Fruit fly (Drosophila melanogaster) whole organism, embryonic: ENCODE measurements around the gene CG11030.
A peak's percentile ranks its signal among the peaks of the same experiment; 100 is the strongest.

Experiments
- Ada2b ChIP-seq: fragments of 200-800 bp; sonication (Bioruptor generic); IDR thresholded peaks from 2 replicates; pipeline ENCODE4 v1.3.6; 2022; ENCODE audit warnings: missing biosample characterization, missing genetic modification characterization
- Antp ChIP-seq: fragments of 200-800 bp; sonication (Bioruptor generic); optimal IDR thresholded peaks from 3 replicates; lab custom pipeline; 2016; ENCODE audit warnings: missing biosample characterization, missing genetic modification characterization
- Atf6 ChIP-seq: fragments of 200-800 bp; sonication (Bioruptor generic); IDR thresholded peaks from 2 replicates; pipeline ENCODE4 v1.3.6; 2022; ENCODE audit warnings: missing biosample characterization, missing genetic modification characterization
- CG10321 ChIP-seq: fragments of 200-800 bp; sonication (Bioruptor generic); IDR thresholded peaks from 2 replicates; pipeline ENCODE4 v1.3.6; 2022; ENCODE audit warnings: missing biosample characterization, missing genetic modification characterization
- CG10366 ChIP-seq: fragments of 200-800 bp; sonication (Bioruptor generic); IDR thresholded peaks from 2 replicates; pipeline ENCODE4 v1.3.6; 2022; ENCODE audit warnings: missing biosample characterization, missing genetic modification characterization
- CG10431 ChIP-seq: fragments of 200-800 bp; sonication (Bioruptor generic); optimal IDR thresholded peaks from 3 replicates; lab custom pipeline; 2018; ENCODE audit warnings: missing biosample characterization, mild to moderate bottlenecking, missing genetic modification characterization
- CG11093 ChIP-seq: fragments of 200-800 bp; sonication (Bioruptor generic); IDR thresholded peaks from 3 replicates; pipeline ENCODE4 v1.3.6; 2022; ENCODE audit warnings: missing biosample characterization, missing genetic modification characterization
- CG11456 ChIP-seq: fragments of 200-800 bp; sonication (Bioruptor generic); IDR thresholded peaks from 3 replicates; pipeline ENCODE4 v1.3.6; 2022; ENCODE audit warnings: missing biosample characterization, missing genetic modification characterization
- CG11504 ChIP-seq: fragments of 200-800 bp; sonication (Bioruptor generic); optimal IDR thresholded peaks from 3 replicates; lab custom pipeline; 2019; ENCODE audit warnings: missing biosample characterization, mild to moderate bottlenecking, missing genetic modification characterization, moderate library complexity
- CG13775 ChIP-seq: fragments of 200-800 bp; sonication (Bioruptor generic); optimal IDR thresholded peaks from 3 replicates; lab custom pipeline; 2017; ENCODE audit warnings: missing biosample characterization, mild to moderate bottlenecking, missing genetic modification characterization
- CG18619 ChIP-seq: fragments of 200-800 bp; sonication (Bioruptor generic); optimal IDR thresholded peaks from 3 replicates; lab custom pipeline; 2017; ENCODE audit warnings: missing biosample characterization, mild to moderate bottlenecking, missing genetic modification characterization
- CG2199 ChIP-seq: fragments of 200-800 bp; sonication (Bioruptor generic); IDR thresholded peaks from 3 replicates; pipeline ENCODE4 v1.3.6; 2022; ENCODE audit warnings: missing biosample characterization, missing genetic modification characterization
- CG30403 ChIP-seq: fragments of 200-800 bp; sonication (Bioruptor generic); optimal IDR thresholded peaks from 3 replicates; lab custom pipeline; 2016; ENCODE audit warnings: missing biosample characterization, missing genetic modification characterization
- CG3065 ChIP-seq: fragments of 200-800 bp; sonication (Bioruptor generic); optimal IDR thresholded peaks from 2 replicates; lab custom pipeline; 2016; ENCODE audit warnings: missing biosample characterization, missing genetic modification characterization
- CG31365 ChIP-seq: fragments of 200-800 bp; sonication (Bioruptor generic); optimal IDR thresholded peaks from 2 replicates; lab custom pipeline; 2018; ENCODE audit warnings: missing biosample characterization, mild to moderate bottlenecking, missing genetic modification characterization
- CG3407 ChIP-seq: fragments of 200-800 bp; sonication (Bioruptor generic); optimal IDR thresholded peaks from 2 replicates; lab custom pipeline; 2018; ENCODE audit warnings: missing biosample characterization, mild to moderate bottlenecking, missing genetic modification characterization
- CG5245 ChIP-seq: fragments of 200-800 bp; sonication (Bioruptor generic); optimal IDR thresholded peaks from 3 replicates; lab custom pipeline; 2016; ENCODE audit warnings: missing biosample characterization, missing genetic modification characterization
- CG6765 ChIP-seq: fragments of 200-800 bp; sonication (Bioruptor generic); optimal IDR thresholded peaks from 3 replicates; lab custom pipeline; 2017; ENCODE audit warnings: missing biosample characterization, mild to moderate bottlenecking, missing genetic modification characterization
- CG7963 ChIP-seq: fragments of 200-800 bp; sonication (Bioruptor generic); IDR thresholded peaks from 3 replicates; pipeline ENCODE4 v1.3.6; 2022; ENCODE audit warnings: missing biosample characterization, missing genetic modification characterization; ENCODE audit not compliant: partially characterized antibody
- CG9437 ChIP-seq: fragments of 200-800 bp; sonication (Bioruptor generic); optimal IDR thresholded peaks from 2 replicates; lab custom pipeline; 2018; ENCODE audit warnings: missing biosample characterization, mild to moderate bottlenecking, missing genetic modification characterization
- CoRest ChIP-seq: fragments of 200-800 bp; sonication (Bioruptor generic); optimal IDR thresholded peaks from 3 replicates; lab custom pipeline; 2018; ENCODE audit warnings: missing biosample characterization, mild to moderate bottlenecking, missing genetic modification characterization, moderate library complexity
- D19A ChIP-seq: fragments of 200-800 bp; optimal IDR thresholded peaks from 3 replicates; lab custom pipeline; 2019; ENCODE audit warnings: missing biosample characterization, mild to moderate bottlenecking, missing genetic modification characterization, moderate library complexity
- Deaf1 ChIP-seq: fragments of 200-800 bp; optimal IDR thresholded peaks from 3 replicates; lab custom pipeline; 2019; ENCODE audit warnings: missing biosample characterization, mild to moderate bottlenecking, missing genetic modification characterization, moderate library complexity
- Doc2 ChIP-seq: fragments of 200-800 bp; sonication (Bioruptor generic); IDR thresholded peaks from 2 replicates; pipeline ENCODE4 v1.3.6; 2022; ENCODE audit warnings: missing biosample characterization, missing genetic modification characterization
- Gsc ChIP-seq: fragments of 200-800 bp; sonication (Bioruptor generic); IDR thresholded peaks from 2 replicates; pipeline ENCODE4 v1.3.6; 2022; ENCODE audit warnings: missing biosample characterization, missing genetic modification characterization
- HLH4C ChIP-seq: fragments of 200-800 bp; sonication (Bioruptor generic); IDR thresholded peaks from 3 replicates; pipeline ENCODE4 v1.3.6; 2022; ENCODE audit warnings: missing biosample characterization, missing genetic modification characterization; ENCODE audit not compliant: partially characterized antibody
- HLHmδ ChIP-seq: fragments of 200-800 bp; sonication (Bioruptor generic); optimal IDR thresholded peaks from 2 replicates; lab custom pipeline; 2018; ENCODE audit warnings: missing biosample characterization, mild to moderate bottlenecking, missing genetic modification characterization, moderate library complexity
- Hmr ChIP-seq: fragments of 200-800 bp; sonication (Bioruptor generic); optimal IDR thresholded peaks from 3 replicates; lab custom pipeline; 2017; ENCODE audit warnings: mild to moderate bottlenecking, missing biosample characterization, missing genetic modification reagents, missing genetic modification characterization
- MBD-R2 ChIP-seq: fragments of 200-800 bp; sonication (Bioruptor generic); IDR thresholded peaks from 2 replicates; pipeline ENCODE4 v1.3.6; 2022; ENCODE audit warnings: missing biosample characterization, missing genetic modification characterization
- Max ChIP-seq: fragments of 200-800 bp; sonication (Bioruptor generic); optimal IDR thresholded peaks from 2 replicates; lab custom pipeline; 2016; ENCODE audit warnings: missing biosample characterization, mild to moderate bottlenecking, missing genetic modification characterization
- Optix ChIP-seq: fragments of 200-800 bp; sonication (Bioruptor generic); IDR thresholded peaks from 3 replicates; pipeline ENCODE4 v1.3.6; 2022; ENCODE audit warnings: missing biosample characterization, missing genetic modification characterization
- Six4 ChIP-seq: fragments of 200-800 bp; sonication (Bioruptor generic); optimal IDR thresholded peaks from 2 replicates; lab custom pipeline; 2016; ENCODE audit warnings: missing biosample characterization, missing genetic modification characterization
- TFAM ChIP-seq: fragments of 200-800 bp; sonication (Bioruptor generic); optimal IDR thresholded peaks from 2 replicates; lab custom pipeline; 2017; ENCODE audit warnings: missing biosample characterization, missing genetic modification characterization, inconsistent platforms
- YL-1 ChIP-seq: fragments of 200-800 bp; sonication (Bioruptor generic); optimal IDR thresholded peaks from 3 replicates; lab custom pipeline; 2017; ENCODE audit warnings: missing biosample characterization, mild to moderate bottlenecking, missing genetic modification characterization
- cg ChIP-seq: fragments of 200-800 bp; sonication (Bioruptor generic); optimal IDR thresholded peaks from 3 replicates; lab custom pipeline; 2019; ENCODE audit warnings: missing biosample characterization, mild to moderate bottlenecking, missing genetic modification characterization, moderate library complexity
- corto ChIP-seq: fragments of 200-800 bp; sonication (Bioruptor generic); optimal IDR thresholded peaks from 2 replicates; lab custom pipeline; 2016; ENCODE audit warnings: missing biosample characterization, mild to moderate bottlenecking, missing genetic modification characterization, moderate library complexity
- crp ChIP-seq, 2 experiments: fragments of 200-800 bp; sonication (Bioruptor generic); optimal IDR thresholded peaks; 2 replicates in 1 of 2; 3 replicates in 1 of 2; lab custom pipeline; 2017; ENCODE audit warnings: missing biosample characterization in 2 of 2, missing genetic modification characterization in 2 of 2, mild to moderate bottlenecking in 1 of 2, moderate library complexity in 1 of 2
- dan ChIP-seq: fragments of 200-800 bp; sonication (Bioruptor generic); IDR thresholded peaks from 2 replicates; pipeline ENCODE4 v1.3.6; 2022; ENCODE audit warnings: missing biosample characterization, missing genetic modification characterization
- dm ChIP-seq: fragments of 200-800 bp; sonication (Bioruptor generic); optimal IDR thresholded peaks from 3 replicates; lab custom pipeline; 2016; ENCODE audit warnings: missing biosample characterization, missing genetic modification characterization
- gsb-n ChIP-seq: fragments of 200-800 bp; sonication (Bioruptor generic); optimal IDR thresholded peaks from 3 replicates; lab custom pipeline; 2018; ENCODE audit warnings: missing biosample characterization, mild to moderate bottlenecking, missing genetic modification characterization
- hbn ChIP-seq: fragments of 200-800 bp; sonication (Bioruptor generic); IDR thresholded peaks from 2 replicates; pipeline ENCODE4 v1.3.6; 2022; ENCODE audit warnings: missing biosample characterization, missing genetic modification characterization; ENCODE audit not compliant: partially characterized antibody
- lilli ChIP-seq: fragments of 200-800 bp; sonication (Bioruptor generic); optimal IDR thresholded peaks from 3 replicates; lab custom pipeline; 2016; ENCODE audit warnings: missing biosample characterization, missing genetic modification characterization
- nau ChIP-seq: fragments of 200-800 bp; sonication (Bioruptor generic); optimal IDR thresholded peaks from 3 replicates; lab custom pipeline; 2017; ENCODE audit warnings: missing biosample characterization, mild to moderate bottlenecking, missing genetic modification characterization, missing genetic modification reagents
- peb ChIP-seq: fragments of 200-800 bp; sonication (Bioruptor generic); IDR thresholded peaks from 2 replicates; pipeline ENCODE4 v1.3.6; 2022; ENCODE audit warnings: missing biosample characterization, missing genetic modification characterization
- prd ChIP-seq, 3 experiments: fragments of >200 bp in 2 of 3; fragments of 200-800 bp in 1 of 3; sonication (Bioruptor generic) in 1 of 3; optimal IDR thresholded peaks in 2 of 3; IDR thresholded peaks in 1 of 3; 2 replicates in 2 of 3; 3 replicates in 1 of 3; pipeline versions ENCODE4 v1.3.6 to Lab custom; 2017 to 2022; ENCODE audit warnings: missing biosample characterization in 1 of 3, missing genetic modification characterization in 1 of 3
- rib ChIP-seq: fragments of 200-800 bp; sonication (Bioruptor generic); IDR thresholded peaks from 2 replicates; pipeline ENCODE4 v1.3.6; 2022; ENCODE audit warnings: missing biosample characterization, missing genetic modification characterization
- scrt ChIP-seq: fragments of 200-800 bp; sonication (Bioruptor generic); optimal IDR thresholded peaks from 2 replicates; lab custom pipeline; 2018; ENCODE audit warnings: missing biosample characterization, mild to moderate bottlenecking, missing genetic modification characterization, moderate library complexity
- sr ChIP-seq: fragments of 200-800 bp; sonication (Bioruptor generic); IDR thresholded peaks from 3 replicates; pipeline ENCODE4 v1.3.6; 2022; ENCODE audit warnings: missing biosample characterization, missing genetic modification characterization
- tio ChIP-seq: fragments of 200-800 bp; sonication (Bioruptor generic); optimal IDR thresholded peaks from 2 replicates; lab custom pipeline; 2017; ENCODE audit warnings: missing biosample characterization, missing genetic modification characterization, inconsistent platforms
- tup ChIP-seq: fragments of 200-800 bp; sonication (Bioruptor generic); optimal IDR thresholded peaks from 2 replicates; lab custom pipeline; 2016; ENCODE audit warnings: missing biosample characterization, mild to moderate bottlenecking, missing genetic modification characterization, moderate library complexity

The CG11030 gene

DNA sequence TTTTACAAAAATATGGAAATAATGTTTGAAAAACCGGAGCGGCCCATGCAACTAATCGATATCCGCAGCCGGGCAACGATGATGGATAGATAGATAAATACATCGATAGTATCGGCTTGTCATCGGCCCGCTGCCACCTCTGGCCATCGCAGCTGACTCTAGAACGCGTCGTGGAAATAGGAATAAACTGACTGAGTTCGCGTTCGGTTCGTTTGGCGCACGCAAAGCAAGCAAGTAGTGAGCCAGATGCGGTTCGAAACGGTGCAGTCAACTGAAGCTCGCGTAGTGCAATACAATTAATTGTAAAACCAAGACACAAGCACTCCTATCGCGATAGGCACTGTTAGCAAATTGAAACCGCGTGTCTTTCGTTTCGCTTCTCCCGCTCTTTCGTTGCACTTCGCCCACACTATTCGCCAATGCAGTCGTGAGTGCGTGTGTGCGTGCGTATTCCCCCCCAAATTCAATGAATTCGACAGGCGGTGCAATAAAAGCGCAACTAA, at the start of gene CG11030:
TSS of gene CG11030 (plus strand) at position 136 of the 503 bp plus-strand sequence.
- TF ChIP-seq Six4 (GFP tag; lab: Kevin White, UChicago) (no peak), YL-1 (GFP tag; lab: Kevin White, UChicago) (peak; percentile 29), Max (peak; percentile 62), CG31365 (tag; lab: Kevin White, UChicago) (no peak), CG11504 (tag; lab: Kevin White, UChicago) (peak; percentile 15), HLHmδ (GFP tag; lab: Kevin White, UChicago) (peak; percentile 26), peb (0 out of 2 replicates have a peak, but pooled peaks have one; percentile 18), CG10431 (peak; percentile 44), Deaf1 (tag; lab: Kevin White, UChicago) (peak; percentile 59), CG30403 (GFP tag; lab: Kevin White, UChicago) (peak; percentile 17), dm (GFP tag; lab: Kevin White, UChicago) (peak; percentile 86), tio (GFP tag; lab: Kevin White, UChicago) (no peak), CG3407 (GFP tag; lab: Kevin White, UChicago) (no peak), sr (GFP tag; lab: Robert Waterston, UW) (no peak), CG6765 (GFP tag; lab: Kevin White, UChicago) (no peak), lilli (GFP tag; lab: Kevin White, UChicago) (peak; percentile 39), CG10321 (GFP tag; lab: Robert Waterston, UW) (no peak), hbn (GFP tag; lab: Robert Waterston, UW) (peak; percentile 98), Hmr (GFP tag; lab: Kevin White, UChicago) (peak; percentile 2), rib (no peak), dan (GFP tag; lab: Robert Waterston, UW) (no peak), CG5245 (GFP tag; lab: Kevin White, UChicago) (no peak), cg (GFP tag; lab: Kevin White, UChicago) (peak; percentile 53), CG2199 (GFP tag; lab: Robert Waterston, UW) (no peak), nau (no peak), scrt (GFP tag; lab: Kevin White, UChicago) (no peak), corto (no peak), Antp (GFP tag; lab: Kevin White, UChicago) (no peak), Doc2 (GFP tag; lab: Robert Waterston, UW) (no peak), CG18619 (GFP tag; lab: Kevin White, UChicago) (no peak), TFAM (GFP tag; lab: Kevin White, UChicago) (no peak), tup (no peak), prd (optimal IDR thresholded peaks at IDR 0.05; lab: Kevin White, UChicago) (no peak), prd (GFP tag; IDR thresholded peaks at IDR 0.05; lab: Robert Waterston, UW) (no peak; the same call in 2 of the 3 replicates), Ada2b (GFP tag; lab: Robert Waterston, UW) (no peak), D19A (tag; lab: Kevin White, UChicago) (no peak), CG11093 (no peak), gsb-n (no peak), Optix (GFP tag; lab: Robert Waterston, UW) (no peak), CG3065 (GFP tag; lab: Kevin White, UChicago) (no peak), Atf6 (GFP tag; lab: Robert Waterston, UW) (0 out of 2 replicates have a peak, but pooled peaks have one; percentile 13), CG10366 (GFP tag; lab: Robert Waterston, UW) (no peak), CG11456 (GFP tag; lab: Robert Waterston, UW) (peak; percentile 75; the same call in 1 of the 3 replicates), CG9437 (GFP tag; lab: Kevin White, UChicago) (no peak), CG13775 (GFP tag; lab: Kevin White, UChicago) (no peak), Gsc (GFP tag; lab: Robert Waterston, UW) (no peak), CoRest (tag; lab: Kevin White, UChicago) (no peak), CG7963 (GFP tag; lab: Robert Waterston, UW) (peak; percentile 100), crp (GFP tag; optimal IDR thresholded peaks at IDR 0.05; lab: Kevin White, UChicago) (peak; percentile 27 to 87), MBD-R2 (GFP tag; lab: Robert Waterston, UW) (peak; percentile 86), HLH4C (GFP tag; lab: Robert Waterston, UW) (peak; percentile 99)
